Worm (Caenorhabditis elegans) whole organism, L1 larva: ENCODE results near the gene dec-7.
A peak's percentile ranks its signal among the peaks of the same experiment; 100 is the strongest.

ENCODE experiments used
- C04F5.9 ChIP-seq: sonication (generic microtip); optimal IDR thresholded peaks from 2 replicates; lab custom pipeline; 2016; ENCODE audit warnings: missing genetic modification characterization, missing compliant biosample characterization
- C16A3.4 ChIP-seq: fragments of 150-350 bp; optimal IDR thresholded peaks from 2 replicates; lab custom pipeline; 2014; ENCODE audit warnings: missing biosample characterization, missing genetic modification characterization
- C34B4.2 ChIP-seq: sonication (generic microtip); optimal IDR thresholded peaks from 2 replicates; lab custom pipeline; 2017; ENCODE audit warnings: mild to moderate bottlenecking, missing genetic modification characterization, missing compliant biosample characterization
- alr-1 ChIP-seq: fragments of 200-800 bp; sonication (Bioruptor generic); optimal IDR thresholded peaks from 2 replicates; lab custom pipeline; 2018; ENCODE audit warnings: borderline replicate concordance, mild to moderate bottlenecking, missing genetic modification characterization, missing compliant biosample characterization
- blmp-1 ChIP-seq: fragments of 150-350 bp; optimal IDR thresholded peaks from 2 replicates; lab custom pipeline; 2014; ENCODE audit warnings: missing biosample characterization, missing genetic modification characterization
- ceh-82 ChIP-seq, 3 experiments: fragments of 150-350 bp in 1 of 3; sonication (generic microtip) in 2 of 3; optimal IDR thresholded peaks; 2 replicates each; lab custom pipeline; 2014 to 2017; ENCODE audit warnings: missing biosample characterization in 3 of 3, missing genetic modification characterization in 3 of 3
- ceh-90 ChIP-seq: sonication (generic microtip); optimal IDR thresholded peaks from 2 replicates; lab custom pipeline; 2016; ENCODE audit warnings: missing genetic modification characterization, missing compliant biosample characterization
- dpl-1 ChIP-seq, 3 experiments: fragments of 150-350 bp in 2 of 3; sonication (generic microtip) in 1 of 3; optimal IDR thresholded peaks; 2 replicates each; lab custom pipeline; 2014 to 2017; ENCODE audit warnings: missing biosample characterization in 3 of 3, missing genetic modification characterization in 3 of 3, missing genetic modification reagents in 3 of 3
- dsc-1 ChIP-seq: sonication (generic microtip); optimal IDR thresholded peaks from 2 replicates; lab custom pipeline; 2016; ENCODE audit warnings: mild to moderate bottlenecking, missing genetic modification characterization, missing compliant biosample characterization
- efl-1 ChIP-seq, 4 experiments: fragments of 150-350 bp; optimal IDR thresholded peaks in 3 of 4; peaks in 1 of 4; 1 replicate in 1 of 4; 2 replicates in 3 of 4; lab custom pipeline; 2014; ENCODE audit warnings: missing biosample characterization in 2 of 4, missing genetic modification characterization in 2 of 4, missing genetic modification reagents in 2 of 4
- efl-3 ChIP-seq: fragments of 200-800 bp; sonication (Bioruptor generic); optimal IDR thresholded peaks from 2 replicates; lab custom pipeline; 2018; ENCODE audit warnings: mild to moderate bottlenecking, missing genetic modification characterization, missing compliant biosample characterization
- elt-2 ChIP-seq: sonication (generic microtip); optimal IDR thresholded peaks from 2 replicates; lab custom pipeline; 2016; ENCODE audit warnings: missing genetic modification characterization, mild to moderate bottlenecking, inconsistent platforms, missing compliant biosample characterization, missing genetic modification reagents
- ets-5 ChIP-seq: fragments of 200-800 bp; sonication (Bioruptor generic); IDR thresholded peaks from 2 replicates; pipeline ENCODE4 v1.3.6; 2022; ENCODE audit warnings: missing genetic modification characterization, missing compliant biosample characterization
- fkh-4 ChIP-seq: sonication (generic microtip); optimal IDR thresholded peaks from 2 replicates; lab custom pipeline; 2016; ENCODE audit warnings: missing compliant biosample characterization, missing genetic modification characterization, borderline replicate concordance
- fkh-8 ChIP-seq: sonication (generic microtip); optimal IDR thresholded peaks from 2 replicates; lab custom pipeline; 2016; ENCODE audit warnings: mild to moderate bottlenecking, missing genetic modification characterization, missing compliant biosample characterization
- fos-1 ChIP-seq: fragments of 150-350 bp; optimal IDR thresholded peaks from 2 replicates; lab custom pipeline; 2014; ENCODE audit warnings: missing biosample characterization, missing genetic modification characterization
- hpl-2 ChIP-seq: fragments of 150-350 bp; optimal IDR thresholded peaks from 2 replicates; lab custom pipeline; 2014; ENCODE audit warnings: missing biosample characterization, missing genetic modification reagents, missing genetic modification characterization
- irx-1 ChIP-seq: sonication (generic microtip); optimal IDR thresholded peaks from 2 replicates; lab custom pipeline; 2016; ENCODE audit warnings: missing genetic modification characterization, missing compliant biosample characterization
- isw-1 ChIP-seq: fragments of 200-800 bp; sonication (Bioruptor generic); IDR thresholded peaks from 2 replicates; pipeline ENCODE4 v1.3.6; 2022; ENCODE audit warnings: missing genetic modification characterization, missing compliant biosample characterization
- jun-1 ChIP-seq: fragments of 150-350 bp; optimal IDR thresholded peaks from 2 replicates; lab custom pipeline; 2014; ENCODE audit warnings: missing biosample characterization, missing genetic modification reagents, missing genetic modification characterization
- lin-15B ChIP-seq: fragments of 150-350 bp; sonication (generic microtip); optimal IDR thresholded peaks from 3 replicates; lab custom pipeline; 2014; ENCODE audit warnings: missing biosample characterization, missing genetic modification characterization
- lin-35 ChIP-seq, 2 experiments: fragments of 150-350 bp; optimal IDR thresholded peaks; 2 replicates each; lab custom pipeline; 2014; ENCODE audit warnings: missing biosample characterization in 2 of 2, missing genetic modification characterization in 2 of 2, missing genetic modification reagents in 2 of 2
- mab-9 ChIP-seq: fragments of 200-800 bp; sonication (Bioruptor generic); IDR thresholded peaks from 2 replicates; pipeline ENCODE4 v1.3.6; 2022; ENCODE audit warnings: missing genetic modification reagents, missing genetic modification characterization, missing compliant biosample characterization
- mdl-1 ChIP-seq, 2 experiments: fragments of 150-350 bp; optimal IDR thresholded peaks; 2 replicates each; lab custom pipeline; 2014 to 2017; ENCODE audit warnings: missing biosample characterization in 2 of 2, missing genetic modification characterization in 2 of 2, inconsistent platforms in 1 of 2
- nhr-20 ChIP-seq: sonication (generic microtip); optimal IDR thresholded peaks from 2 replicates; lab custom pipeline; 2016; ENCODE audit warnings: mild to moderate bottlenecking, missing genetic modification characterization, missing compliant biosample characterization
- nhr-71 ChIP-seq: sonication (generic microtip); optimal IDR thresholded peaks from 2 replicates; lab custom pipeline; 2016; ENCODE audit warnings: mild to moderate bottlenecking, missing genetic modification characterization, moderate library complexity, missing compliant biosample characterization
- nhr-77 ChIP-seq: fragments of 150-350 bp; optimal IDR thresholded peaks from 2 replicates; lab custom pipeline; 2014; ENCODE audit warnings: missing biosample characterization, missing genetic modification characterization
- nhr-84 ChIP-seq: sonication (generic microtip); optimal IDR thresholded peaks from 2 replicates; lab custom pipeline; 2017; ENCODE audit warnings: missing biosample characterization, missing genetic modification characterization
- nhr-85 ChIP-seq: sonication (generic microtip); peaks from one replicate; lab custom pipeline; 2016; ENCODE audit warnings: missing genetic modification characterization, inconsistent platforms, missing compliant biosample characterization
- pax-3 ChIP-seq: fragments of 200-800 bp; sonication (Bioruptor generic); optimal IDR thresholded peaks from 2 replicates; lab custom pipeline; 2018; ENCODE audit warnings: mild to moderate bottlenecking, missing genetic modification characterization, moderate library complexity, missing compliant biosample characterization
- pqm-1 ChIP-seq: sonication (generic microtip); optimal IDR thresholded peaks from 3 replicates; lab custom pipeline; 2017; ENCODE audit warnings: missing biosample characterization, missing genetic modification characterization
- snpc-4 ChIP-seq: fragments of 150-350 bp; optimal IDR thresholded peaks from 2 replicates; lab custom pipeline; 2014; ENCODE audit warnings: missing biosample characterization, missing genetic modification characterization
- snu-23 ChIP-seq: sonication (generic microtip); optimal IDR thresholded peaks from 2 replicates; lab custom pipeline; 2016; ENCODE audit warnings: missing genetic modification characterization, missing compliant biosample characterization
- sptf-1 ChIP-seq: fragments of 150-350 bp; optimal IDR thresholded peaks from 2 replicates; lab custom pipeline; 2014; ENCODE audit warnings: missing biosample characterization, missing genetic modification characterization
- swsn-7 ChIP-seq: sonication (generic microtip); optimal IDR thresholded peaks from 2 replicates; lab custom pipeline; 2016; ENCODE audit warnings: missing genetic modification characterization, missing compliant biosample characterization
- tbx-2 ChIP-seq: sonication (generic microtip); optimal IDR thresholded peaks from 2 replicates; lab custom pipeline; 2016; ENCODE audit warnings: missing genetic modification characterization, missing compliant biosample characterization
- unc-130 ChIP-seq: fragments of 150-350 bp; optimal IDR thresholded peaks from 2 replicates; lab custom pipeline; 2017; ENCODE audit warnings: missing biosample characterization, missing genetic modification characterization, inconsistent platforms
- unc-98 ChIP-seq: fragments of 200-800 bp; sonication (Bioruptor generic); IDR thresholded peaks from 2 replicates; pipeline ENCODE4 v1.3.6; 2022; ENCODE audit warnings: missing genetic modification characterization, missing compliant biosample characterization
- zag-1 ChIP-seq: fragments of 150-350 bp; optimal IDR thresholded peaks from 2 replicates; lab custom pipeline; 2014; ENCODE audit warnings: missing biosample characterization, missing genetic modification characterization
- ztf-11 ChIP-seq, 2 experiments: sonication (generic microtip); optimal IDR thresholded peaks; 2 replicates each; lab custom pipeline; 2016 to 2017; ENCODE audit warnings: missing genetic modification characterization in 2 of 2, missing biosample characterization in 1 of 2, missing compliant biosample characterization in 1 of 2

The dec-7 gene

ce11 chrIII:9928777-9929176 lies 3.4 kb upstream of the dec-7 start, which contains the start of gene ttr-1:
Gene ttr-1, plus strand, starts transcription at chrIII:9929077.
- no peak for TF ChIP-seq elt-2 (tag; lab: Kevin White, UChicago)
- no peak for TF ChIP-seq lin-15B (tag; lab: Kevin White, UChicago)
- TF ChIP-seq jun-1 (tag; lab: Kevin White, UChicago) = no peak
- TF ChIP-seq C16A3.4 (tag; lab: Kevin White, UChicago) = no peak
- no peak for TF ChIP-seq fkh-8 (tag; lab: Kevin White, UChicago)
- TF ChIP-seq efl-3 (GFP tag; lab: Kevin White, UChicago) = no peak
- TF ChIP-seq sptf-1 (tag; lab: Kevin White, UChicago) = no peak
- TF ChIP-seq hpl-2 (GFP tag; lab: Kevin White, UChicago) = no peak
- no peak for TF ChIP-seq tbx-2
- TF ChIP-seq ets-5 (GFP tag; lab: Robert Waterston, UW) = no peak
- TF ChIP-seq fkh-4 (tag; lab: Kevin White, UChicago) = no peak
- no peak for TF ChIP-seq ztf-11 (tag; optimal IDR thresholded peaks at IDR 0.05; lab: Kevin White, UChicago)
- no peak for TF ChIP-seq unc-98 (GFP tag; lab: Robert Waterston, UW)
- TF ChIP-seq swsn-7 (tag; lab: Kevin White, UChicago) = no peak
- TF ChIP-seq isw-1 (GFP tag; lab: Robert Waterston, UW) = no peak
- TF ChIP-seq lin-35 (GFP tag; optimal IDR thresholded peaks at IDR 0.05; lab: Kevin White, UChicago) = no peak
- TF ChIP-seq snu-23 = no peak
- no peak for TF ChIP-seq mdl-1 (tag; optimal IDR thresholded peaks at IDR 0.05; lab: Kevin White, UChicago)
- no peak for TF ChIP-seq C04F5.9 (tag; lab: Kevin White, UChicago)
- no peak for TF ChIP-seq snpc-4 (tag; lab: Kevin White, UChicago)
- TF ChIP-seq, all 84 proteins: peak for 0

DNA sequence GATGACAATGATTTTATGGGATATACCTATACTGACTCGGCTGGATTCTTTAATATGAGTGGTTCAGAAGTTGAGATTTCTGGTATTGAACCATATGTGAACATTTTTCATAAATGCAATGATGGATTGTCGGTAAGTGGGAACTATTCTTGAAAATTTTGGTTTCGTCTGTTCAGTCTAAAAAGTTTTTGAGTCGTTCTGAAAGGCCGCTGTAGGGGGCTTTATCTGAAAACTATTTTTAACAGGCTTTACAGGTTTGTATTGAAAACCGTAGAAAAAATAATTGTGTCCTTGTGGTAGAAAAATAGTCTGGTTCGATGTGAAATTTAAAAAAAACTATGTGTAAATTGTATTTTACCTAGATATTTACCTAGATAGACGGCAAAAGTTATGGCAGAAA lies 2.7 kb upstream of the dec-7 start:
- no peak for TF ChIP-seq C04F5.9 (tag; lab: Kevin White, UChicago)
- no peak for TF ChIP-seq unc-130
- no peak for TF ChIP-seq dpl-1 (GFP tag; optimal IDR thresholded peaks at IDR 0.05; lab: Kevin White, UChicago)
- TF ChIP-seq nhr-85 (tag; lab: Kevin White, UChicago) = peak; percentile 57
- no peak for TF ChIP-seq nhr-20 (tag; lab: Kevin White, UChicago)

ce11 chrIII:9930406-9930805 lies 1.8 kb upstream of the dec-7 start:
- TF ChIP-seq jun-1 (tag; lab: Kevin White, UChicago) (peak; percentile 10), ets-5 (GFP tag; lab: Robert Waterston, UW) (no peak), efl-1 (optimal IDR thresholded peaks at IDR 0.05; lab: Kevin White, UChicago) (no peak), efl-1 (GFP tag; optimal IDR thresholded peaks at IDR 0.05 in 1 of 2; lab: Kevin White, UChicago) (peak in 1 of 2 experiments; percentile 91), zag-1 (tag; lab: Kevin White, UChicago) (no peak), irx-1 (tag; lab: Kevin White, UChicago) (no peak), fos-1 (tag; lab: Kevin White, UChicago) (no peak), elt-2 (tag; lab: Kevin White, UChicago) (peak; percentile 93), ceh-82 (tag; optimal IDR thresholded peaks at IDR 0.05; lab: Kevin White, UChicago) (no peak), blmp-1 (tag; lab: Kevin White, UChicago) (no peak), lin-35 (GFP tag; optimal IDR thresholded peaks at IDR 0.05; lab: Kevin White, UChicago) (peak in 1 of 2 experiments; percentile 32), pqm-1 (tag; lab: Kevin White, UChicago) (peak; percentile 8), alr-1 (no peak), dsc-1 (tag; lab: Kevin White, UChicago) (no peak)

- no peak for TF ChIP-seq swsn-7 (tag; lab: Kevin White, UChicago)
- no peak for TF ChIP-seq nhr-77 (tag; lab: Kevin White, UChicago)
- no peak for TF ChIP-seq mab-9 (GFP tag; lab: Robert Waterston, UW)
- no peak for TF ChIP-seq ets-5 (GFP tag; lab: Robert Waterston, UW)
- no peak for TF ChIP-seq snu-23
- no peak for TF ChIP-seq ceh-90 (tag; lab: Kevin White, UChicago)
- TF ChIP-seq C34B4.2 (tag; lab: Kevin White, UChicago) = no peak
- TF ChIP-seq pax-3 (tag; lab: Kevin White, UChicago) = no peak
- TF ChIP-seq nhr-84 (tag; lab: Kevin White, UChicago) = no peak
- no peak for TF ChIP-seq nhr-71 (tag; lab: Kevin White, UChicago)
- no peak for TF ChIP-seq fkh-4 (tag; lab: Kevin White, UChicago)
Measured at ce11 chrIII:9941020-9941674, 8.9 kb downstream of the dec-7 start, which contains the start of the genes K03H1.9 and K03H1.12. Gene K03H1.9, minus strand, starts transcription at chrIII:9941490. Gene K03H1.12, plus strand, starts transcription at chrIII:9941624.
